Fruit fly (Drosophila melanogaster): ENCODE results near the gene CG5676.

Gene CG5676

dm6 chr2L:10231092-10231494, 24.6 kb downstream of the CG5676 start (continued):
- TF ChIP-seq CG8290 (GFP tag; optimal IDR thresholded peaks at IDR 0.05) (no peak), CG8290 (tag; optimal IDR thresholded peaks at IDR 0.05) (peak in 1 of 2 experiments; percentile 57), exex (tag; optimal IDR thresholded peaks at IDR 0.05) (peak; percentile 32), shn (GFP tag; optimal IDR thresholded peaks at IDR 0.05) (peak; percentile 40), sens (GFP tag) (peak; percentile 82), Hr39 (optimal IDR thresholded peaks at IDR 0.05) (no peak), dpn (GFP tag; optimal IDR thresholded peaks at IDR 0.05) (peak; percentile 25 to 32), BtbVII (GFP tag; optimal IDR thresholded peaks at IDR 0.05) (peak; percentile 58), pho (GFP tag; optimal IDR thresholded peaks at IDR 0.05) (no peak), so (GFP tag; IDR thresholded peaks at IDR 0.05) (0 out of 3 replicates have a peak, but pooled peaks have one; percentile 25), prd (optimal IDR thresholded peaks at IDR 0.05) (no peak), prd (GFP tag; IDR thresholded peaks at IDR 0.05) (no peak), Drgx (GFP tag; IDR thresholded peaks at IDR 0.05) (peak; percentile 44), CG12104 (GFP tag; optimal IDR thresholded peaks at IDR 0.05) (peak; percentile 8), CG17385 (GFP tag; optimal IDR thresholded peaks at IDR 0.05) (peak; percentile 19), CG8089 (GFP tag; optimal IDR thresholded peaks at IDR 0.05) (peak; percentile 95), esg (GFP tag; conservative IDR thresholded peaks at IDR 0.05) (0 out of 2 replicates have a peak, but pooled peaks have one; percentile 12), Dbx (GFP tag; IDR thresholded peaks at IDR 0.05) (0 out of 3 replicates have a peak, but pooled peaks have one; percentile 51), CG2875 (GFP tag; optimal IDR thresholded peaks at IDR 0.05) (peak; percentile 17), CG18262 (tag; optimal IDR thresholded peaks at IDR 0.05) (peak; percentile 11), CG7928 (GFP tag; optimal IDR thresholded peaks at IDR 0.05) (no peak), gem (tag; optimal IDR thresholded peaks at IDR 0.05) (peak; percentile 46), CG8924 (tag; optimal IDR thresholded peaks at IDR 0.05) (peak; percentile 44), Fer1 (GFP tag; optimal IDR thresholded peaks at IDR 0.05) (peak; percentile 31), CG7839 (tag; optimal IDR thresholded peaks at IDR 0.05) (no peak), CG11456 (GFP tag; IDR thresholded peaks at IDR 0.05) (no peak), her (GFP tag; optimal IDR thresholded peaks at IDR 0.05) (peak; percentile 14), CG17359 (tag; optimal IDR thresholded peaks at IDR 0.05) (peak; percentile 34), CG15269 (tag; optimal IDR thresholded peaks at IDR 0.05) (peak; percentile 9), tin (GFP tag; optimal IDR thresholded peaks at IDR 0.05) (no peak), HHEX (GFP tag; optimal IDR thresholded peaks at IDR 0.05) (peak; percentile 43), sob (GFP tag; IDR thresholded peaks at IDR 0.05) (0 out of 2 replicates have a peak, but pooled peaks have one; percentile 9), Fer3 (tag; optimal IDR thresholded peaks at IDR 0.05) (peak; percentile 11), emc (GFP tag; optimal IDR thresholded peaks at IDR 0.05) (no peak), CG2712 (tag; optimal IDR thresholded peaks at IDR 0.05) (peak; percentile 6), tup (GFP tag; optimal IDR thresholded peaks at IDR 0.05) (no peak), dmrt11E (tag; optimal IDR thresholded peaks at IDR 0.05) (peak; percentile 14), gfzf (GFP tag; optimal IDR thresholded peaks at IDR 0.05) (no peak), CG3281 (GFP tag; optimal IDR thresholded peaks at IDR 0.05) (peak; percentile 36), insv (GFP tag; optimal IDR thresholded peaks at IDR 0.05) (no peak), eve (GFP tag; optimal IDR thresholded peaks at IDR 0.05) (peak in 1 of 2 experiments; percentile 87), CG12769 (tag; optimal IDR thresholded peaks at IDR 0.05) (peak; percentile 25), CG30020 (tag; optimal IDR thresholded peaks at IDR 0.05) (no peak), bowl (GFP tag; IDR thresholded peaks at IDR 0.05) (no peak), hth (optimal IDR thresholded peaks at IDR 0.05) (no peak), Asciz (GFP tag; optimal IDR thresholded peaks at IDR 0.05) (no peak), CHES-1-like (GFP tag; optimal IDR thresholded peaks at IDR 0.05) (peak; percentile 19), CG11560 (tag; IDR thresholded peaks at IDR 0.05) (no peak), Dp (GFP tag; optimal IDR thresholded peaks at IDR 0.05) (no peak), Dek (tag; optimal IDR thresholded peaks at IDR 0.05) (no peak), pan (optimal IDR thresholded peaks at IDR 0.05) (no peak), pan (GFP tag; optimal IDR thresholded peaks at IDR 0.05 in 1 of 2, IDR thresholded peaks at IDR 0.05 in 1 of 2) (no peak)

Data from whole organism, embryonic.